Worm (Caenorhabditis elegans): Measurements from ENCODE around the gene C37C3.10.

- TF ChIP-seq snpc-4 (tag; optimal IDR thresholded peaks at IDR 0.05) (no peak), mls-2 (tag; optimal IDR thresholded peaks at IDR 0.05) (no peak), mep-1 (tag; optimal IDR thresholded peaks at IDR 0.05) (no peak), nhr-237 (tag; optimal IDR thresholded peaks at IDR 0.05) (no peak), unc-62 (GFP tag; optimal IDR thresholded peaks at IDR 0.05) (no peak), blmp-1 (tag; optimal IDR thresholded peaks at IDR 0.05) (no peak), tbx-8 (GFP tag; optimal IDR thresholded peaks at IDR 0.05) (no peak), ceh-83 (GFP tag; optimal IDR thresholded peaks at IDR 0.05) (no peak)
Observed at ce11 chrV:7870707-7871106, 7.8 kb upstream of the C37C3.10 start, which contains the start of gene nipi-4.
